Fruit fly (Drosophila melanogaster) ovary, adult (tissue): Measurements from ENCODE around the gene CG31926.

Experiments
- CG17801 ChIP-seq: fragments of 200-800 bp; optimal IDR thresholded peaks from 2 replicates; lab custom pipeline; 2019; ENCODE audit warnings: missing biosample characterization, mild to moderate bottlenecking, missing genetic modification characterization, moderate library complexity; ENCODE audit not compliant: partially characterized antibody

CG31926 gene

dm6 chr2L:1495160-1495559, at the start of gene CG31926:
Gene CG31926 (plus strand): TSS chr2L:1495460.
- no peak for TF ChIP-seq CG17801 (GFP tag; lab: Kevin White, UChicago)

DNA sequence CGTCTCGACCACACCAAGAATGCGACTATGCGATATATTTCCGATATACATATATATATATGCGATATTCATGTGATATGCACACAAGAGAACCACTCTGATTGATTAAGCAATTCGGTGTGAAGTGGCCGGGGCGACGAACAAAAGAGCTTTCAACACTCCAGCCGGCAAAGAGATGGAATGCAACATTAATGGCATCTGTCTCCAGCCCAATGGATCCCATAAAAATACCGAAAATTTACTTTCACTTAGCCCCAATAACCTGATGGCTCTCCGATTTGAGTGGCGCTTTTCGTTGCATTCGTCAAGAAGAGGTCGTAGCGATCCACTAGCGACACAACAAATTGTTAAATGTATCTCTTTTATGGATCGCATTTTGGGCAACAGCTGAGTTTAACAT, 48.5 kb upstream of the CG31926 start:
- no peak for TF ChIP-seq CG17801 (GFP tag; lab: Kevin White, UChicago)

dm6 chr2L:1447652-1448051, 47.6 kb upstream of the CG31926 start:
- TF ChIP-seq CG17801 (GFP tag; lab: Kevin White, UChicago), result no peak

dm6 chr2L:1448188-1448587, 47.1 kb upstream of the CG31926 start:
- no peak for TF ChIP-seq CG17801 (GFP tag; lab: Kevin White, UChicago)

- no peak for TF ChIP-seq CG17801 (GFP tag; lab: Kevin White, UChicago)
Measured at dm6 chr2L:1449718-1450441, 45.4 kb upstream of the CG31926 start.

DNA sequence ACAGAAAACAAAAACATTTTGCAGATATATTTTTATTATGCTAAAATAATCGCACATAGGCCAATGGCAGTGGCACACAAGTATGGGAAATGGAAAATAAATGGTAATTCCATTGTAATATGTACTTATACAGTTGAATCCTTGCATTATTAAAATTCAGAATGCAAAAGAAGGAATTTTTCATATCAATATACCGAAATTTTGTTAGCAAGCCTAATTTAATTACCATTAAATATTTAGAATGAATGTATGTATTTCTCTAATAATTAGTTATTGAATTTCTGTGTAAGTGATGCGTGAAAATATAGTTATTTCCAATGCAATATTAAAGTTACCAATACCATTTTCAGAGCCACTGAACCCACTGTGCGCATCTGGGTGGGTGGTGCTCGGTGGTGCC, 39.8 kb upstream of the CG31926 start:
- TF ChIP-seq CG17801 (GFP tag; lab: Kevin White, UChicago), result no peak

- no peak for TF ChIP-seq CG17801 (GFP tag; lab: Kevin White, UChicago)
Measured at dm6 chr2L:1456305-1456704, 39.0 kb upstream of the CG31926 start.

- TF ChIP-seq CG17801 (GFP tag; lab: Kevin White, UChicago), result no peak
Measured at dm6 chr2L:1456822-1457221, 38.4 kb upstream of the CG31926 start.

DNA sequence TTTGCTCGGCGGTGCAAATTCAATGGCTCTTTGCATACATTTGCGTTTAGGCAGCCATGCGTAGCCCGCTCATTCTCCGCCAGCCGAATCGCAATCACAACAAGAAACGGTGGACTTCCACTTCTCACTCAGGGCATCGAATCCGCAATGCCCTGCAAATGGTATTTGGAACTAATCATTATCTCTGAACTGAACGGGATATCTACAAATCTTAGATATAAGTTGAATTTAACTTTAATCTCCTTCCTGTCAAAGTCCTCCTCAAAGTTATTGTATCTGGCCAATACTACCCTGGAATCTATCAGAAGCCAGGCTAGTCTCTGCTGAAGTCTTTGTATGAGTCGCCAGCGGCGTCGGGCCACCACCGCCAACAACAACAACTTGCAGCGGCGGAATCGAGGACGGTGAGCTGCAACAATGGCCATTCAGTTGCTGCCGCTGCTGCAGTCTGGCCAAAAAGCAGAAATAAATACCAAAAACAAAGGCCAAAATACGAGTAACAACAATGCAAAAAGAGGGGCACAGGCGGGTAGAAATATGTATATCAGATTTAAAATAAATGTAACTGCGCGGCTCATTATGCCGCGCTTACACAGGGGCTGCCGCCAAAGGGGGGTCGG, 36.6 kb upstream of the CG31926 start:
- no peak for TF ChIP-seq CG17801 (GFP tag; lab: Kevin White, UChicago)

DNA sequence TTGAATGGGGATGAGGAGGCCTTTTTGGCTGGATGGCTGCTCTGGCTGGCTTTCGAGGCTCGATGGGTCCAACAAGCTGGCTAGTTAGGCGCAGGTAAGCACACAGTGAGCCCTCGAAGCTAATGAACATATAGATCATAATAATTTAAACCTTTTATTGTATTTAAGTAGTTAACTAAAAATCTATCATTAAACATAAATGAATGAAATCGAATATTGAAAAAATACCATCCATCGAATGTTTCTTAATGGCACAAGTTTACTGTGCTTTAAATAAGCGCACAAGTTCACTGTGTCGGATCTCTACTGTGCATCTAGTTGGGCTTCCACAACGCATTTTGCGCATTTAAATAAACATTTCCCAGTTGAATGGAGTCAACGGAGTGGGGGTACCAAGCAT, 35.9 kb upstream of the CG31926 start:
- TF ChIP-seq CG17801 (GFP tag; lab: Kevin White, UChicago), result no peak

- TF ChIP-seq CG17801 (GFP tag; lab: Kevin White, UChicago), result no peak
Measured at dm6 chr2L:1460463-1461219, 34.6 kb upstream of the CG31926 start.

- no peak for TF ChIP-seq CG17801 (GFP tag; lab: Kevin White, UChicago)
Measured at dm6 chr2L:1462136-1462535, 33.1 kb upstream of the CG31926 start.

DNA sequence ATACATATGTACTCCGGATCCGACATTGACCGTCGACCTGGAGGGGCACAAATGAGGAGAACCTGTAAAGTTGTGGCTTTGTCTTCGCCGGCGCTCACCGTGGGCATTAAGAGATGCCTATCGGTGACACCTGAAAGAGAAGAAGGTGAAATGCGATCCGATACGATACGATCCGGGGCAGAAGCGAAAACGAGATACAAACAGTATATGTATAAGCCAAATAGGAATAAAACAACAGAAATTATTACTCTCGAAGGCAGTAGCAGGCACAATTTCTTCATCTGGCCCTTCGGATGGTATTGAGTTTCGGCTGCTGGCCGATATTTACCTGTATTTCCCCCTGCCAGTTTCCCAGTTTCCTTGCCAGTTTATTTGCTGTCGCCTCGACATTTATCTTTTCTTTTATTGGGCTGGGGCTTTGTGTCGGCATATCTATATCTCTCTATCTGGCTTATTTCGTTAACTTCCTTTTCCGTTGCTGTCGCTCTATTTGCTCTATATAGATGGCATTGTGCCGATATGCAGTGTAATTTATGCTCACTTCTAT, 31.8 kb upstream of the CG31926 start:
- no peak for TF ChIP-seq CG17801 (GFP tag; lab: Kevin White, UChicago)

DNA sequence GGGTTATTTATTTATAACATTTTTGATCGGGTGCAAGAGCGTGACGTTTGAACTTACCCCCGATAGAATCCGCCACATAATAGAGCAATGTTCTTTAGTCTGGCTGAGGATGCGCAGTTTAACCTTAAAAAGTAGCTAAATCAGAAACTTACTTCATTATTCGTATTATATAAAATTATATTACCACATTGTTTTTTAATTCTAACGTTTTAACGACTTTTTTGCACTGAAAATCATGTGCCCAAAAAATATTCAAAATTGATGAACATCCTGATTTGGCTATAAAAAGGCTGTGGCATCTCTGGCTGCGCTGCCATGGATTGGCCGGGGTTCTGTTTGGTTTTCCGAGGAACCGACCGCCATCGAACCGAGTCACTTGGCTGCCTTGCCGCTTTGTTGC, 25.3 kb upstream of the CG31926 start:
- TF ChIP-seq CG17801 (GFP tag; lab: Kevin White, UChicago), result no peak

- TF ChIP-seq CG17801 (GFP tag; lab: Kevin White, UChicago), result no peak
Measured at dm6 chr2L:1470772-1471171, 24.5 kb upstream of the CG31926 start.
